Fruit fly (Drosophila melanogaster) whole organism, embryonic: ENCODE measurements around the gene Cht2.

ENCODE experiments used
- Adf1 ChIP-seq: fragments of 200-800 bp; sonication (Bioruptor generic); IDR thresholded peaks from 2 replicates; pipeline ENCODE4 v1.3.6; 2022; ENCODE audit warnings: missing biosample characterization, missing genetic modification characterization
- Bdp1 ChIP-seq: fragments of 200-800 bp; sonication (Bioruptor generic); optimal IDR thresholded peaks from 3 replicates; lab custom pipeline; 2016; ENCODE audit warnings: missing biosample characterization, missing genetic modification characterization
- CG10431 ChIP-seq: fragments of 200-800 bp; sonication (Bioruptor generic); optimal IDR thresholded peaks from 3 replicates; lab custom pipeline; 2018; ENCODE audit warnings: missing biosample characterization, mild to moderate bottlenecking, missing genetic modification characterization
- CG12299 ChIP-seq: fragments of 200-800 bp; sonication (Bioruptor generic); optimal IDR thresholded peaks from 2 replicates; lab custom pipeline; 2018; ENCODE audit warnings: missing biosample characterization, mild to moderate bottlenecking, missing genetic modification characterization
- CG13775 ChIP-seq: fragments of 200-800 bp; sonication (Bioruptor generic); optimal IDR thresholded peaks from 3 replicates; lab custom pipeline; 2017; ENCODE audit warnings: missing biosample characterization, mild to moderate bottlenecking, missing genetic modification characterization
- CG14014 ChIP-seq: fragments of 200-800 bp; sonication (Bioruptor generic); IDR thresholded peaks from 2 replicates; pipeline ENCODE4 v1.3.6; 2022; ENCODE audit warnings: missing biosample characterization, missing genetic modification characterization
- CG14710 ChIP-seq: fragments of 200-800 bp; sonication (Bioruptor generic); optimal IDR thresholded peaks from 3 replicates; lab custom pipeline; 2019; ENCODE audit warnings: missing biosample characterization, mild to moderate bottlenecking, missing genetic modification characterization, moderate library complexity
- CG15601 ChIP-seq: fragments of 200-800 bp; sonication (Bioruptor generic); optimal IDR thresholded peaks from 3 replicates; lab custom pipeline; 2019; ENCODE audit warnings: missing biosample characterization, mild to moderate bottlenecking, missing genetic modification characterization, moderate library complexity
- CG15696 ChIP-seq: fragments of 200-800 bp; sonication (Bioruptor generic); optimal IDR thresholded peaks from 2 replicates; lab custom pipeline; 2019; ENCODE audit warnings: missing biosample characterization, mild to moderate bottlenecking, missing genetic modification characterization, moderate library complexity
- CG17328 ChIP-seq: fragments of 200-800 bp; sonication (Bioruptor generic); IDR thresholded peaks from 2 replicates; pipeline ENCODE4 v1.3.6; 2022; ENCODE audit warnings: missing biosample characterization, missing genetic modification characterization
- CG17568 ChIP-seq: fragments of 200-800 bp; sonication (Bioruptor generic); optimal IDR thresholded peaks from 2 replicates; lab custom pipeline; 2018; ENCODE audit warnings: missing biosample characterization, mild to moderate bottlenecking, missing genetic modification characterization, moderate library complexity
- CG2202 ChIP-seq: fragments of 200-800 bp; sonication (Bioruptor generic); optimal IDR thresholded peaks from 2 replicates; lab custom pipeline; 2018; ENCODE audit warnings: missing biosample characterization, mild to moderate bottlenecking, missing genetic modification characterization
- CG3407 ChIP-seq: fragments of 200-800 bp; sonication (Bioruptor generic); optimal IDR thresholded peaks from 2 replicates; lab custom pipeline; 2018; ENCODE audit warnings: missing biosample characterization, mild to moderate bottlenecking, missing genetic modification characterization
- CG3995 ChIP-seq: fragments of 200-800 bp; sonication (Bioruptor generic); optimal IDR thresholded peaks from 3 replicates; lab custom pipeline; 2016; ENCODE audit warnings: missing biosample characterization, missing genetic modification characterization
- CG42726 ChIP-seq: fragments of 200-800 bp; sonication (Bioruptor generic); IDR thresholded peaks from 2 replicates; pipeline ENCODE4 v1.3.6; 2022; ENCODE audit warnings: missing biosample characterization, missing genetic modification characterization; ENCODE audit not compliant: partially characterized antibody
- CG6683 ChIP-seq: fragments of 200-800 bp; sonication (Bioruptor generic); optimal IDR thresholded peaks from 2 replicates; lab custom pipeline; 2017; ENCODE audit warnings: missing biosample characterization, mild to moderate bottlenecking, missing genetic modification characterization, missing genetic modification reagents
- CG6765 ChIP-seq: fragments of 200-800 bp; sonication (Bioruptor generic); optimal IDR thresholded peaks from 3 replicates; lab custom pipeline; 2017; ENCODE audit warnings: missing biosample characterization, mild to moderate bottlenecking, missing genetic modification characterization
- CG7987 ChIP-seq: fragments of 200-800 bp; sonication (Bioruptor generic); optimal IDR thresholded peaks from 2 replicates; lab custom pipeline; 2018; ENCODE audit warnings: missing biosample characterization, mild to moderate bottlenecking, missing genetic modification characterization, moderate library complexity
- CG8290 ChIP-seq, 3 experiments: fragments of 200-800 bp; sonication (Bioruptor generic); optimal IDR thresholded peaks; 2 replicates each; lab custom pipeline; 2016 to 2019; ENCODE audit warnings: missing biosample characterization in 3 of 3, missing genetic modification characterization in 3 of 3, mild to moderate bottlenecking in 2 of 3, moderate library complexity in 1 of 3
- CG9797 ChIP-seq: fragments of 200-800 bp; sonication (Bioruptor generic); optimal IDR thresholded peaks from 3 replicates; lab custom pipeline; 2018; ENCODE audit warnings: missing biosample characterization, mild to moderate bottlenecking, missing genetic modification characterization
- CHES-1-like ChIP-seq: fragments of 200-800 bp; sonication (Bioruptor generic); optimal IDR thresholded peaks from 2 replicates; lab custom pipeline; 2016; ENCODE audit warnings: missing biosample characterization, missing genetic modification characterization
- Camta ChIP-seq: fragments of 200-800 bp; sonication (Bioruptor generic); optimal IDR thresholded peaks from 2 replicates; lab custom pipeline; 2016; ENCODE audit warnings: missing biosample characterization, missing genetic modification characterization
- E2f2 ChIP-seq: fragments of 200-800 bp; sonication (Bioruptor generic); IDR thresholded peaks from 2 replicates; pipeline ENCODE4 v1.3.6; 2022; ENCODE audit warnings: missing biosample characterization, missing genetic modification characterization
- Eip74EF ChIP-seq, 2 experiments: fragments of 200-800 bp in 1 of 2; fragments of >200 bp in 1 of 2; sonication (Bioruptor generic) in 1 of 2; optimal IDR thresholded peaks; 2 replicates each; lab custom pipeline; 2017 to 2019; ENCODE audit warnings: missing biosample characterization in 2 of 2, missing genetic modification characterization in 2 of 2, mild to moderate bottlenecking in 1 of 2, moderate library complexity in 1 of 2
- HLH4C ChIP-seq: fragments of 200-800 bp; sonication (Bioruptor generic); IDR thresholded peaks from 3 replicates; pipeline ENCODE4 v1.3.6; 2022; ENCODE audit warnings: missing biosample characterization, missing genetic modification characterization; ENCODE audit not compliant: partially characterized antibody
- HLH54F ChIP-seq: fragments of 200-800 bp; sonication (Bioruptor generic); optimal IDR thresholded peaks from 3 replicates; lab custom pipeline; 2016; ENCODE audit warnings: missing biosample characterization, missing genetic modification characterization
- HmgD ChIP-seq: fragments of 200-800 bp; sonication (Bioruptor generic); optimal IDR thresholded peaks from 3 replicates; lab custom pipeline; 2016; ENCODE audit warnings: missing biosample characterization, missing genetic modification characterization
- Myb ChIP-seq: fragments of 200-800 bp; sonication (Bioruptor generic); optimal IDR thresholded peaks from 2 replicates; lab custom pipeline; 2016; ENCODE audit warnings: missing biosample characterization, missing genetic modification characterization
- NK7.1 ChIP-seq: fragments of 200-800 bp; sonication (Bioruptor generic); optimal IDR thresholded peaks from 3 replicates; lab custom pipeline; 2016; ENCODE audit warnings: missing biosample characterization, missing genetic modification characterization
- Nf-YA ChIP-seq: fragments of 200-800 bp; sonication (Bioruptor generic); IDR thresholded peaks from 2 replicates; pipeline ENCODE4 v1.3.6; 2022; ENCODE audit warnings: missing biosample characterization, missing genetic modification characterization
- Nf-YC ChIP-seq: fragments of 200-800 bp; optimal IDR thresholded peaks from 3 replicates; lab custom pipeline; 2019; ENCODE audit warnings: missing biosample characterization, mild to moderate bottlenecking, missing genetic modification characterization, moderate library complexity
- Pdp1 ChIP-seq, 2 experiments: fragments of 200-800 bp; sonication (Bioruptor generic); optimal IDR thresholded peaks; 3 replicates each; lab custom pipeline; 2016; ENCODE audit warnings: missing biosample characterization in 2 of 2, missing genetic modification characterization in 2 of 2, mild to moderate bottlenecking in 1 of 2, moderate library complexity in 1 of 2
- Scr ChIP-seq: fragments of 200-800 bp; sonication (Bioruptor generic); IDR thresholded peaks from 2 replicates; pipeline ENCODE4 v1.3.6; 2022; ENCODE audit warnings: missing biosample characterization, missing genetic modification characterization; ENCODE audit not compliant: partially characterized antibody
- Sox100B ChIP-seq: fragments of 200-800 bp; sonication (Bioruptor generic); optimal IDR thresholded peaks from 3 replicates; lab custom pipeline; 2018; ENCODE audit warnings: missing biosample characterization, mild to moderate bottlenecking, missing genetic modification characterization
- Sry-δ ChIP-seq: fragments of 200-800 bp; sonication (Bioruptor generic); optimal IDR thresholded peaks from 2 replicates; lab custom pipeline; 2016; ENCODE audit warnings: missing biosample characterization, missing genetic modification characterization
- emc ChIP-seq: fragments of 200-800 bp; sonication (Bioruptor generic); optimal IDR thresholded peaks from 2 replicates; lab custom pipeline; 2016; ENCODE audit warnings: missing biosample characterization, missing genetic modification characterization
- gfzf ChIP-seq: fragments of 200-800 bp; sonication (Bioruptor generic); optimal IDR thresholded peaks from 2 replicates; lab custom pipeline; 2016; ENCODE audit warnings: missing biosample characterization, mild to moderate bottlenecking, missing genetic modification characterization, moderate library complexity
- grau ChIP-seq: fragments of 200-800 bp; optimal IDR thresholded peaks from 3 replicates; lab custom pipeline; 2019; ENCODE audit warnings: missing biosample characterization, mild to moderate bottlenecking, missing genetic modification characterization, moderate library complexity
- insv ChIP-seq, 2 experiments: fragments of 200-800 bp; sonication (Bioruptor generic); optimal IDR thresholded peaks; 3 replicates each; lab custom pipeline; 2016 to 2018; ENCODE audit warnings: missing biosample characterization in 2 of 2, missing genetic modification characterization in 2 of 2
- mirr ChIP-seq: fragments of 200-800 bp; sonication (Bioruptor generic); optimal IDR thresholded peaks from 3 replicates; lab custom pipeline; 2018; ENCODE audit warnings: missing biosample characterization, mild to moderate bottlenecking, missing genetic modification characterization
- nau ChIP-seq: fragments of 200-800 bp; sonication (Bioruptor generic); optimal IDR thresholded peaks from 3 replicates; lab custom pipeline; 2017; ENCODE audit warnings: missing biosample characterization, mild to moderate bottlenecking, missing genetic modification characterization, missing genetic modification reagents
- nerfin-1 ChIP-seq: fragments of 200-800 bp; sonication (Bioruptor generic); optimal IDR thresholded peaks from 3 replicates; lab custom pipeline; 2019; ENCODE audit warnings: missing biosample characterization, mild to moderate bottlenecking, missing genetic modification characterization, moderate library complexity
- nom ChIP-seq: fragments of 200-800 bp; sonication (Bioruptor generic); optimal IDR thresholded peaks from 2 replicates; lab custom pipeline; 2017; ENCODE audit warnings: missing biosample characterization, missing genetic modification characterization, mild to moderate bottlenecking, moderate library complexity, missing genetic modification reagents
- pzg ChIP-seq: fragments of 200-800 bp; sonication (Bioruptor generic); optimal IDR thresholded peaks from 3 replicates; lab custom pipeline; 2018; ENCODE audit warnings: missing biosample characterization, mild to moderate bottlenecking, missing genetic modification characterization, moderate library complexity
- run ChIP-seq: fragments of 200-800 bp; sonication (Bioruptor generic); optimal IDR thresholded peaks from 3 replicates; lab custom pipeline; 2018; ENCODE audit warnings: missing biosample characterization, mild to moderate bottlenecking, missing genetic modification characterization
- sob ChIP-seq: fragments of 200-800 bp; sonication (Bioruptor generic); IDR thresholded peaks from 2 replicates; pipeline ENCODE4 v1.3.6; 2022; ENCODE audit warnings: missing biosample characterization, missing genetic modification characterization
- sug ChIP-seq: fragments of 200-800 bp; optimal IDR thresholded peaks from 2 replicates; lab custom pipeline; 2019; ENCODE audit warnings: missing biosample characterization, mild to moderate bottlenecking, missing genetic modification characterization, moderate library complexity
- vvl ChIP-seq: fragments of 200-800 bp; sonication (Bioruptor generic); IDR thresholded peaks from 2 replicates; pipeline ENCODE4 v1.3.6; 2022; ENCODE audit warnings: missing biosample characterization, missing genetic modification characterization
- z ChIP-seq: fragments of 200-800 bp; sonication (Bioruptor generic); IDR thresholded peaks from 3 replicates; pipeline ENCODE4 v1.3.6; 2022; ENCODE audit warnings: missing biosample characterization, missing genetic modification characterization

Gene Cht2

dm6 chr3L:1730873-1731272 lies 24.9 kb downstream of the Cht2 start, which contains the start of gene drpr (continued):
- TF ChIP-seq nom (peak; percentile 53), Bdp1 (GFP tag; lab: Kevin White, UChicago) (peak; percentile 28), HLH4C (0 out of 3 replicates have a peak, but pooled peaks have one; percentile 35), CG3407 (GFP tag; lab: Kevin White, UChicago) (no peak), CG7987 (peak; percentile 62), E2f2 (peak; percentile 77), sob (GFP tag; lab: Robert Waterston, UW) (0 out of 2 replicates have a peak, but pooled peaks have one; percentile 14), run (tag; lab: Kevin White, UChicago) (peak; percentile 16), CG2202 (tag; lab: Kevin White, UChicago) (peak; percentile 6), CG42726 (peak; percentile 46; the same call in 1 of the 2 replicates), insv (GFP tag; optimal IDR thresholded peaks at IDR 0.05; lab: Kevin White, UChicago) (no peak), CG13775 (GFP tag; lab: Kevin White, UChicago) (peak; percentile 33), NK7.1 (GFP tag; lab: Kevin White, UChicago) (peak; percentile 11), CG10431 (GFP tag; lab: Kevin White, UChicago) (peak; percentile 17), Sry-δ (GFP tag; lab: Kevin White, UChicago) (peak; percentile 32), CG8290 (GFP tag; optimal IDR thresholded peaks at IDR 0.05; lab: Kevin White, UChicago) (peak; percentile 16), CG8290 (tag; optimal IDR thresholded peaks at IDR 0.05; lab: Kevin White, UChicago) (peak in 1 of 2 experiments; percentile 53), Myb (GFP tag; lab: Kevin White, UChicago) (peak; percentile 72), grau (peak; percentile 27), CG9797 (peak; percentile 95), Adf1 (GFP tag; lab: Robert Waterston, UW) (no peak), CG14710 (tag; lab: Kevin White, UChicago) (peak; percentile 74), emc (GFP tag; lab: Kevin White, UChicago) (no peak), nerfin-1 (tag; lab: Kevin White, UChicago) (peak; percentile 21), CHES-1-like (peak; percentile 19), HmgD (peak; percentile 9), CG17328 (GFP tag; lab: Robert Waterston, UW) (no peak), CG3995 (GFP tag; lab: Kevin White, UChicago) (peak; percentile 99), Eip74EF (GFP tag; optimal IDR thresholded peaks at IDR 0.05; lab: Kevin White, UChicago) (peak in 1 of 2 experiments; percentile 22), CG14014 (GFP tag; lab: Robert Waterston, UW) (peak; percentile 11; the same call in 1 of the 2 replicates), Nf-YC (tag; lab: Kevin White, UChicago) (peak; percentile 46), CG17568 (GFP tag; lab: Kevin White, UChicago) (peak; percentile 73), gfzf (GFP tag; lab: Kevin White, UChicago) (peak; percentile 94), vvl (GFP tag; lab: Robert Waterston, UW) (peak; percentile 61), sug (tag; lab: Kevin White, UChicago) (peak; percentile 22), CG6683 (GFP tag; lab: Kevin White, UChicago) (no peak), Pdp1 (GFP tag; optimal IDR thresholded peaks at IDR 0.05; lab: Kevin White, UChicago) (peak in 1 of 2 experiments; percentile 45), pzg (GFP tag; lab: Kevin White, UChicago) (peak; percentile 90), CG15601 (tag; lab: Kevin White, UChicago) (peak; percentile 11), Scr (GFP tag; lab: Robert Waterston, UW) (peak; percentile 21; the same call in 1 of the 2 replicates), CG12299 (tag; lab: Kevin White, UChicago) (peak; percentile 81), HLH54F (GFP tag; lab: Kevin White, UChicago) (no peak), Camta (no peak), Sox100B (GFP tag; lab: Kevin White, UChicago) (peak; percentile 24), Nf-YA (GFP tag; lab: Robert Waterston, UW) (no peak), nau (peak; percentile 43), CG6765 (GFP tag; lab: Kevin White, UChicago) (peak; percentile 48), z (GFP tag; lab: Robert Waterston, UW) (peak; percentile 78), CG15696 (tag; lab: Kevin White, UChicago) (peak; percentile 4), mirr (GFP tag; lab: Kevin White, UChicago) (peak; percentile 7)
